Worm (Caenorhabditis elegans) whole organism, mixed stage, embryonic: ENCODE results near the gene C18E9.7.
A peak's percentile ranks its signal among the peaks of the same experiment; 100 is the strongest.

Experiments
- blmp-1 ChIP-seq: fragments of 150-350 bp; optimal IDR thresholded peaks from 2 replicates; lab custom pipeline; 2014; ENCODE audit warnings: missing biosample characterization, missing genetic modification characterization
- elt-3 ChIP-seq: fragments of 150-350 bp; optimal IDR thresholded peaks from 2 replicates; lab custom pipeline; 2014; ENCODE audit warnings: missing biosample characterization, missing genetic modification characterization
- lin-13 ChIP-seq: fragments of 150-350 bp; optimal IDR thresholded peaks from 2 replicates; lab custom pipeline; 2014; ENCODE audit warnings: missing biosample characterization, missing genetic modification characterization
- lin-32 ChIP-seq: fragments of 200-800 bp; sonication (Bioruptor generic); optimal IDR thresholded peaks from 2 replicates; lab custom pipeline; 2018; ENCODE audit warnings: mild to moderate bottlenecking, missing genetic modification characterization, missing compliant biosample characterization
- lsy-2 ChIP-seq: fragments of 150-350 bp; optimal IDR thresholded peaks from 2 replicates; lab custom pipeline; 2014; ENCODE audit warnings: missing biosample characterization, missing genetic modification characterization
- nhr-28 ChIP-seq: fragments of 150-350 bp; optimal IDR thresholded peaks from 2 replicates; lab custom pipeline; 2014; ENCODE audit warnings: missing biosample characterization, missing genetic modification characterization
- nhr-76 ChIP-seq: sonication (generic microtip); optimal IDR thresholded peaks from 2 replicates; lab custom pipeline; 2017; ENCODE audit warnings: missing biosample characterization, missing genetic modification characterization
- pha-4 ChIP-seq: fragments of 150-350 bp; optimal IDR thresholded peaks from 2 replicates; lab custom pipeline; 2018; ENCODE audit warnings: missing biosample characterization, missing genetic modification reagents, missing genetic modification characterization
- snpc-4 ChIP-seq: fragments of 150-350 bp; optimal IDR thresholded peaks from 2 replicates; lab custom pipeline; 2014; ENCODE audit warnings: missing biosample characterization, missing genetic modification characterization
- unc-120 ChIP-seq: sonication (generic microtip); optimal IDR thresholded peaks from 2 replicates; lab custom pipeline; 2017; ENCODE audit warnings: missing genetic modification characterization, missing compliant biosample characterization; ENCODE audit not compliant: poor library complexity, severe bottlenecking
- unc-39 ChIP-seq: fragments of 150-350 bp; optimal IDR thresholded peaks from 2 replicates; lab custom pipeline; 2014; ENCODE audit warnings: missing biosample characterization, missing genetic modification characterization
- unc-62 ChIP-seq: fragments of 150-350 bp; optimal IDR thresholded peaks from 2 replicates; lab custom pipeline; 2014; ENCODE audit warnings: missing biosample characterization, missing genetic modification reagents, missing genetic modification characterization
- ztf-11 ChIP-seq: fragments of 150-350 bp; optimal IDR thresholded peaks from 2 replicates; lab custom pipeline; 2014; ENCODE audit warnings: missing biosample characterization, missing genetic modification characterization

ce11 chrII:8940362-8940940 is 42.1 kb downstream of the C18E9.7 start, which contains the start of the genes set-17 and T21B10.4:
- TF ChIP-seq pha-4 = peak; percentile 17
- TF ChIP-seq lin-13 (tag; lab: Kevin White, UChicago) = no peak
- TF ChIP-seq nhr-76 (tag; lab: Kevin White, UChicago) = no peak
- no peak for TF ChIP-seq elt-3 (tag; lab: Kevin White, UChicago)
- TF ChIP-seq ztf-11 (tag; lab: Kevin White, UChicago) = no peak
- TF ChIP-seq lsy-2 = peak; percentile 29
- no peak for TF ChIP-seq nhr-28 (tag; lab: Kevin White, UChicago)
- TF ChIP-seq unc-39 (tag; lab: Kevin White, UChicago) = no peak
- TF ChIP-seq lin-32 (GFP tag; lab: Kevin White, UChicago) = no peak
- TF ChIP-seq snpc-4 (tag; lab: Kevin White, UChicago) = no peak
- TF ChIP-seq unc-62 = no peak
- no peak for TF ChIP-seq blmp-1 (tag; lab: Kevin White, UChicago)
- TF ChIP-seq unc-120 (tag; lab: Kevin White, UChicago) = no peak
